Fruit fly (Drosophila melanogaster) whole organism, embryonic: ENCODE results near the gene CG15286.

Experiments used
- ATbp ChIP-seq: fragments of 200-800 bp; sonication (Bioruptor generic); optimal IDR thresholded peaks from 2 replicates; lab custom pipeline; 2017; ENCODE audit warnings: missing biosample characterization, mild to moderate bottlenecking, missing genetic modification characterization, missing genetic modification reagents
- Awh ChIP-seq: fragments of 200-800 bp; sonication (Bioruptor generic); IDR thresholded peaks from 2 replicates; pipeline ENCODE4, ENCODE4 v1.3.6; 2022; ENCODE audit warnings: missing biosample characterization, missing genetic modification characterization
- BEAF-32 ChIP-seq: fragments of 200-800 bp; sonication (Bioruptor generic); optimal IDR thresholded peaks from 3 replicates; lab custom pipeline; 2017; ENCODE audit warnings: missing biosample characterization, missing genetic modification characterization, mild to moderate bottlenecking, moderate library complexity, missing genetic modification reagents
- CG11504 ChIP-seq: fragments of 200-800 bp; sonication (Bioruptor generic); optimal IDR thresholded peaks from 3 replicates; lab custom pipeline; 2019; ENCODE audit warnings: missing biosample characterization, mild to moderate bottlenecking, missing genetic modification characterization, moderate library complexity
- CG12769 ChIP-seq: fragments of 200-800 bp; sonication (Bioruptor generic); optimal IDR thresholded peaks from 2 replicates; lab custom pipeline; 2019; ENCODE audit warnings: missing biosample characterization, mild to moderate bottlenecking, missing genetic modification characterization, moderate library complexity
- CG13894 ChIP-seq: fragments of 200-800 bp; sonication (Bioruptor generic); optimal IDR thresholded peaks from 3 replicates; lab custom pipeline; 2018; ENCODE audit warnings: missing biosample characterization, mild to moderate bottlenecking, missing genetic modification characterization, moderate library complexity
- CG15601 ChIP-seq: fragments of 200-800 bp; sonication (Bioruptor generic); optimal IDR thresholded peaks from 3 replicates; lab custom pipeline; 2019; ENCODE audit warnings: missing biosample characterization, mild to moderate bottlenecking, missing genetic modification characterization, moderate library complexity
- CG1602 ChIP-seq: fragments of 200-800 bp; sonication (Bioruptor generic); optimal IDR thresholded peaks from 3 replicates; lab custom pipeline; 2016; ENCODE audit warnings: missing biosample characterization, missing genetic modification characterization
- CG1603 ChIP-seq: fragments of 200-800 bp; sonication (Bioruptor generic); optimal IDR thresholded peaks from 2 replicates; lab custom pipeline; 2019; ENCODE audit warnings: missing biosample characterization, mild to moderate bottlenecking, missing genetic modification characterization, moderate library complexity
- CG18476 ChIP-seq: fragments of 200-800 bp; sonication (Bioruptor generic); optimal IDR thresholded peaks from 2 replicates; lab custom pipeline; 2016; ENCODE audit warnings: missing biosample characterization, mild to moderate bottlenecking, missing genetic modification characterization
- CG2202 ChIP-seq: fragments of 200-800 bp; sonication (Bioruptor generic); optimal IDR thresholded peaks from 2 replicates; lab custom pipeline; 2018; ENCODE audit warnings: missing biosample characterization, mild to moderate bottlenecking, missing genetic modification characterization
- CG2875 ChIP-seq: fragments of 200-800 bp; sonication (Bioruptor generic); optimal IDR thresholded peaks from 2 replicates; lab custom pipeline; 2017; ENCODE audit warnings: missing biosample characterization, mild to moderate bottlenecking, missing genetic modification characterization, missing genetic modification reagents
- CG30431 ChIP-seq: fragments of 200-800 bp; sonication (Bioruptor generic); optimal IDR thresholded peaks from 2 replicates; lab custom pipeline; 2017; ENCODE audit warnings: missing biosample characterization, missing genetic modification characterization
- CG31388 ChIP-seq: fragments of 200-800 bp; sonication (Bioruptor generic); optimal IDR thresholded peaks from 2 replicates; lab custom pipeline; 2016; ENCODE audit warnings: missing biosample characterization, missing genetic modification characterization
- CG7271 ChIP-seq: fragments of 200-800 bp; sonication (Bioruptor generic); optimal IDR thresholded peaks from 2 replicates; lab custom pipeline; 2018; ENCODE audit warnings: missing biosample characterization, mild to moderate bottlenecking, missing genetic modification characterization, moderate library complexity
- CG8281 ChIP-seq: fragments of 200-800 bp; sonication (Bioruptor generic); optimal IDR thresholded peaks from 2 replicates; lab custom pipeline; 2018; ENCODE audit warnings: missing biosample characterization, mild to moderate bottlenecking, missing genetic modification characterization, moderate library complexity
- CG8290 ChIP-seq, 3 experiments: fragments of 200-800 bp; sonication (Bioruptor generic); optimal IDR thresholded peaks; 2 replicates each; lab custom pipeline; 2016 to 2019; ENCODE audit warnings: missing biosample characterization in 3 of 3, missing genetic modification characterization in 3 of 3, mild to moderate bottlenecking in 2 of 3, moderate library complexity in 1 of 3
- CG9876 ChIP-seq: fragments of 200-800 bp; sonication (Bioruptor generic); optimal IDR thresholded peaks from 2 replicates; lab custom pipeline; 2016; ENCODE audit warnings: missing biosample characterization, missing genetic modification characterization
- D19A ChIP-seq: fragments of 200-800 bp; optimal IDR thresholded peaks from 3 replicates; lab custom pipeline; 2019; ENCODE audit warnings: missing biosample characterization, mild to moderate bottlenecking, missing genetic modification characterization, moderate library complexity
- Deaf1 ChIP-seq: fragments of 200-800 bp; optimal IDR thresholded peaks from 3 replicates; lab custom pipeline; 2019; ENCODE audit warnings: missing biosample characterization, mild to moderate bottlenecking, missing genetic modification characterization, moderate library complexity
- Drgx ChIP-seq: fragments of 200-800 bp; sonication (Bioruptor generic); IDR thresholded peaks from 2 replicates; pipeline ENCODE4 v1.3.6; 2022; ENCODE audit warnings: missing biosample characterization, missing genetic modification characterization
- Eip74EF ChIP-seq, 2 experiments: fragments of 200-800 bp in 1 of 2; fragments of >200 bp in 1 of 2; sonication (Bioruptor generic) in 1 of 2; optimal IDR thresholded peaks; 2 replicates each; lab custom pipeline; 2017 to 2019; ENCODE audit warnings: missing biosample characterization in 2 of 2, missing genetic modification characterization in 2 of 2, mild to moderate bottlenecking in 1 of 2, moderate library complexity in 1 of 2
- Fer1 ChIP-seq: fragments of 200-800 bp; sonication (Bioruptor generic); optimal IDR thresholded peaks from 2 replicates; lab custom pipeline; 2017; ENCODE audit warnings: missing biosample characterization, mild to moderate bottlenecking, missing genetic modification characterization
- Jarid2 ChIP-seq: fragments of 200-800 bp; sonication (Bioruptor generic); optimal IDR thresholded peaks from 3 replicates; lab custom pipeline; 2017; ENCODE audit warnings: mild to moderate bottlenecking, missing biosample characterization, missing genetic modification reagents, missing genetic modification characterization
- NC2α ChIP-seq: fragments of 200-800 bp; sonication (Bioruptor generic); optimal IDR thresholded peaks from 2 replicates; lab custom pipeline; 2016; ENCODE audit warnings: missing biosample characterization, missing genetic modification characterization
- Ravus ChIP-seq: fragments of 200-800 bp; sonication (Bioruptor generic); IDR thresholded peaks from 2 replicates; pipeline ENCODE4 v1.3.6; 2022; ENCODE audit warnings: missing biosample characterization, missing genetic modification characterization
- Rfx ChIP-seq: fragments of 200-800 bp; sonication (Bioruptor generic); IDR thresholded peaks from 2 replicates; pipeline ENCODE4 v1.3.6; 2022; ENCODE audit warnings: missing biosample characterization, missing genetic modification characterization
- Sox100B ChIP-seq: fragments of 200-800 bp; sonication (Bioruptor generic); optimal IDR thresholded peaks from 3 replicates; lab custom pipeline; 2018; ENCODE audit warnings: missing biosample characterization, mild to moderate bottlenecking, missing genetic modification characterization
- ase ChIP-seq: fragments of 200-800 bp; sonication (Bioruptor generic); IDR thresholded peaks from 3 replicates; pipeline ENCODE4 v1.3.6; 2022; ENCODE audit warnings: missing biosample characterization, missing genetic modification characterization
- dmrt99B ChIP-seq: fragments of 200-800 bp; sonication (Bioruptor generic); optimal IDR thresholded peaks from 2 replicates; lab custom pipeline; 2018; ENCODE audit warnings: missing biosample characterization, mild to moderate bottlenecking, missing genetic modification characterization, moderate library complexity
- fd96Cb ChIP-seq: fragments of 200-800 bp; sonication (Bioruptor generic); optimal IDR thresholded peaks from 2 replicates; lab custom pipeline; 2018; ENCODE audit warnings: missing biosample characterization, mild to moderate bottlenecking, missing genetic modification characterization, moderate library complexity
- her ChIP-seq: fragments of 200-800 bp; sonication (Bioruptor generic); optimal IDR thresholded peaks from 2 replicates; lab custom pipeline; 2016; ENCODE audit warnings: missing biosample characterization, missing genetic modification characterization
- hkb ChIP-seq, 2 experiments: fragments of 200-800 bp in 1 of 2; fragments of >200 bp in 1 of 2; sonication (Bioruptor generic) in 1 of 2; IDR thresholded peaks in 1 of 2; optimal IDR thresholded peaks in 1 of 2; 2 replicates each; pipeline versions ENCODE4 v1.3.6 to Lab custom; 2017 to 2022; ENCODE audit warnings: missing biosample characterization in 1 of 2, missing genetic modification characterization in 1 of 2
- jumu ChIP-seq: fragments of 200-800 bp; sonication (Bioruptor generic); optimal IDR thresholded peaks from 3 replicates; lab custom pipeline; 2016; ENCODE audit warnings: missing biosample characterization, missing genetic modification characterization
- kah ChIP-seq: fragments of 200-800 bp; sonication (Bioruptor generic); optimal IDR thresholded peaks from 2 replicates; lab custom pipeline; 2018; ENCODE audit warnings: missing biosample characterization, mild to moderate bottlenecking, missing genetic modification characterization
- klu ChIP-seq: fragments of 200-800 bp; sonication (Bioruptor generic); IDR thresholded peaks from 2 replicates; pipeline ENCODE4 v1.3.6; 2022; ENCODE audit warnings: missing biosample characterization, missing genetic modification characterization
- kni ChIP-seq: fragments of 200-800 bp; sonication (Bioruptor generic); optimal IDR thresholded peaks from 3 replicates; lab custom pipeline; 2017; ENCODE audit warnings: mild to moderate bottlenecking, missing biosample characterization, missing genetic modification reagents, missing genetic modification characterization
- org-1 ChIP-seq: fragments of 200-800 bp; sonication (Bioruptor generic); optimal IDR thresholded peaks from 2 replicates; lab custom pipeline; 2017; ENCODE audit warnings: missing biosample characterization, missing genetic modification characterization
- sc ChIP-seq, 3 experiments: fragments of >200 bp in 2 of 3; fragments of 200-800 bp in 1 of 3; sonication (Bioruptor generic) in 1 of 3; optimal IDR thresholded peaks; 2 replicates in 2 of 3; 3 replicates in 1 of 3; lab custom pipeline; 2017; ENCODE audit warnings: mild to moderate bottlenecking in 1 of 3, missing biosample characterization in 1 of 3, missing genetic modification characterization in 1 of 3, missing genetic modification reagents in 1 of 3
- sd ChIP-seq: fragments of 200-800 bp; sonication (Bioruptor generic); optimal IDR thresholded peaks from 3 replicates; lab custom pipeline; 2018; ENCODE audit warnings: missing biosample characterization, mild to moderate bottlenecking, missing genetic modification characterization, moderate library complexity
- sens ChIP-seq: fragments of 200-800 bp; sonication (Bioruptor generic); peaks from one replicate; lab custom pipeline; 2016; ENCODE audit warnings: missing biosample characterization, missing genetic modification characterization
- seq ChIP-seq: fragments of 200-800 bp; sonication (Bioruptor generic); IDR thresholded peaks from 2 replicates; pipeline ENCODE4 v1.3.6; 2022; ENCODE audit warnings: missing biosample characterization, missing genetic modification characterization
- sna ChIP-seq: fragments of 200-800 bp; sonication (Bioruptor generic); IDR thresholded peaks from 2 replicates; pipeline ENCODE4 v1.3.6; 2022; ENCODE audit warnings: missing biosample characterization, missing genetic modification characterization; ENCODE audit not compliant: partially characterized antibody
- wek ChIP-seq: fragments of 200-800 bp; sonication (Bioruptor generic); optimal IDR thresholded peaks from 3 replicates; lab custom pipeline; 2018; ENCODE audit warnings: missing biosample characterization, mild to moderate bottlenecking, missing genetic modification characterization, moderate library complexity
- z ChIP-seq: fragments of 200-800 bp; sonication (Bioruptor generic); IDR thresholded peaks from 3 replicates; pipeline ENCODE4 v1.3.6; 2022; ENCODE audit warnings: missing biosample characterization, missing genetic modification characterization

CG15286 gene

dm6 chr2L:14300718-14301361 is 37.2 kb upstream of the CG15286 start (continued):
- TF ChIP-seq Deaf1 (tag; lab: Kevin White, UChicago) (peak; percentile 96), Sox100B (GFP tag; lab: Kevin White, UChicago) (no peak), ase (no peak), sens (GFP tag; lab: Kevin White, UChicago) (peak; percentile 83), CG9876 (GFP tag; lab: Kevin White, UChicago) (no peak), CG1602 (no peak), Rfx (GFP tag; lab: Robert Waterston, UW) (no peak), hkb (optimal IDR thresholded peaks at IDR 0.05; lab: Kevin White, UChicago) (no peak), hkb (GFP tag; IDR thresholded peaks at IDR 0.05; lab: Robert Waterston, UW) (no peak), CG7271 (tag; lab: Kevin White, UChicago) (no peak), Eip74EF (GFP tag; optimal IDR thresholded peaks at IDR 0.05; lab: Kevin White, UChicago) (peak in 1 of 2 experiments; percentile 21), Ravus (GFP tag; lab: Robert Waterston, UW) (no peak), klu (no peak), kni (GFP tag; lab: Kevin White, UChicago) (peak; percentile 6), Jarid2 (GFP tag; lab: Kevin White, UChicago) (peak; percentile 88), kah (GFP tag; lab: Kevin White, UChicago) (peak; percentile 1), CG8281 (peak; percentile 19), Drgx (0 out of 2 replicates have a peak, but pooled peaks have one; percentile 15), CG12769 (tag; lab: Kevin White, UChicago) (no peak), CG11504 (tag; lab: Kevin White, UChicago) (peak; percentile 97), ATbp (GFP tag; lab: Kevin White, UChicago) (no peak), CG8290 (GFP tag; optimal IDR thresholded peaks at IDR 0.05; lab: Kevin White, UChicago) (no peak), CG8290 (tag; optimal IDR thresholded peaks at IDR 0.05; lab: Kevin White, UChicago) (no peak), Fer1 (GFP tag; lab: Kevin White, UChicago) (no peak), NC2α (GFP tag; lab: Kevin White, UChicago) (no peak)

- TF ChIP-seq ATbp (GFP tag; lab: Kevin White, UChicago), result peak; percentile 38
- no peak for TF ChIP-seq her (GFP tag; lab: Kevin White, UChicago)
- no peak for TF ChIP-seq CG18476 (GFP tag; lab: Kevin White, UChicago)
- peak; percentile 66 for TF ChIP-seq sens (GFP tag; lab: Kevin White, UChicago)
- no peak for TF ChIP-seq CG7271 (tag; lab: Kevin White, UChicago)
- TF ChIP-seq D19A, result no peak
- 0 out of 3 replicates have a peak, but pooled peaks have one; percentile 31 for TF ChIP-seq z
- TF ChIP-seq jumu, result no peak
- no peak for TF ChIP-seq org-1 (GFP tag; lab: Kevin White, UChicago)
- TF ChIP-seq sna (GFP tag; lab: Robert Waterston, UW), result no peak
- TF ChIP-seq fd96Cb (tag; lab: Kevin White, UChicago), result no peak
- no peak for TF ChIP-seq CG31388 (GFP tag; lab: Kevin White, UChicago)
- no peak for TF ChIP-seq CG13894 (tag; lab: Kevin White, UChicago)
- peak; percentile 65 for TF ChIP-seq sd (tag; lab: Kevin White, UChicago)
- TF ChIP-seq BEAF-32 (GFP tag; lab: Kevin White, UChicago), result no peak
These were observed 35.6 kb upstream of the CG15286 start for dm6 chr2L:14302478-14302877.

- TF ChIP-seq sc (optimal IDR thresholded peaks at IDR 0.05; lab: Kevin White, UChicago) (no peak), sc (GFP tag; optimal IDR thresholded peaks at IDR 0.05; lab: Kevin White, UChicago) (peak; percentile 21), seq (GFP tag; lab: Robert Waterston, UW) (0 out of 2 replicates have a peak, but pooled peaks have one; percentile 26), CG8281 (no peak), dmrt99B (peak; percentile 49), Awh (GFP tag; lab: Robert Waterston, UW) (peak; percentile 49; the same call in 1 of the 2 replicates), CG2202 (peak; percentile 8), CG15601 (tag; lab: Kevin White, UChicago) (peak; percentile 29), CG31388 (GFP tag; lab: Kevin White, UChicago) (peak; percentile 6), CG1603 (tag; lab: Kevin White, UChicago) (peak; percentile 61), CG30431 (GFP tag; lab: Kevin White, UChicago) (no peak), wek (GFP tag; lab: Kevin White, UChicago) (peak; percentile 16), CG2875 (GFP tag; lab: Kevin White, UChicago) (peak; percentile 30), sd (tag; lab: Kevin White, UChicago) (peak; percentile 22)
These were observed 30.5 kb upstream of the CG15286 start for dm6 chr2L:14307516-14307915.
